Worm (Caenorhabditis elegans): ENCODE measurements around the gene F09A5.3.

Gene F09A5.3

DNA sequence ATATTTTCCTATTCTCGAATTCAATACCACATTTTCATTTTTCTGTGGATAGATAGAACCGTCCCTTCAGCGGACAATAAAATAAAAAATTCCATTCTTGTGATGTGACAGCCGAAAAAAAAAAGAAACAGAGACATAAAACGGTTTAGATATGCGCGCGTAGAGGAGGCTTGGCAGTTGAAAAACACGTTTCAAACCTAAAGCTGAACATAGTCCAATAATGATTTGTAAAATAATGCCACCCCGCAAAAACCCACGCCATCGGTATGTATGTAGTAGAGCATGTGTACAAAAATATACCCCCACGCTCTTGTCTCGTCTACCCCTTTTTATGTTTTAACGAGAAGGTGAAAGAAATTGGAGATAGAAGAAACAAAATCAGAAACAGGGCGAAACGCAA, 32.7 kb upstream of the F09A5.3 start (continued):
- TF ChIP-seq cebp-2 (GFP tag; IDR thresholded peaks at IDR 0.05) (0 out of 2 replicates have a peak, but pooled peaks have one; percentile 34), B0336.3 (GFP tag; IDR thresholded peaks at IDR 0.05) (peak; percentile 35; the same call in 1 of the 2 replicates), Y53G8AR.9 (GFP tag; conservative IDR thresholded peaks at IDR 0.05) (peak; percentile 79; the same call in 1 of the 2 replicates), nhr-120 (GFP tag; IDR thresholded peaks at IDR 0.05) (no peak), chd-7 (tag; optimal IDR thresholded peaks at IDR 0.05) (peak; percentile 66), hmg-1.2 (GFP tag; IDR thresholded peaks at IDR 0.05) (peak; percentile 21; the same call in 1 of the 2 replicates), nfya-2 (GFP tag; IDR thresholded peaks at IDR 0.05) (no peak), lin-26 (GFP tag; IDR thresholded peaks at IDR 0.05) (peak; percentile 57; the same call in 1 of the 2 replicates), Y56A3A.18 (GFP tag; IDR thresholded peaks at IDR 0.05) (peak; percentile 73; the same call in 1 of the 2 replicates), ama-1 (optimal IDR thresholded peaks at IDR 0.05) (peak; percentile 76), ama-1 (GFP tag; optimal IDR thresholded peaks at IDR 0.05) (no peak)

DNA sequence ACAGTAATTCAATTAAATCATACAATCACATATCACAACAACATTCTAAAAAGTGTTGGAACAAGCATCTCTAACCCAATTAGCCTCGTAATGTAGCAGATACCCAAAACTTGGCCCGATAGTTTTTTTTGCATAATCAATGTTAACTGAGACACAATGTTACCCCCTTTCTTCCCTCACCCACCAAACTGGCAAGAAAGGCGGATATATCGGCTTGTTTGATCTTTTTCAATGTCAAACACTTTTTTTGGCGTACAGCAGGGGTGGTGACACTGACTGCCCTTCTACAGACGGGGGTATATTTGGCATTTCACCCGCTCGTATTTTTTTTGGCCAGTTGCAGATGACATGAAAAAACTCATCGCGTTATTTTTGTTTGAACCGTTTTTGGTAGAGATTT, 31.4 kb upstream of the F09A5.3 start:
- TF ChIP-seq hsf-1 (GFP tag; IDR thresholded peaks at IDR 0.05): no peak
- TF ChIP-seq tbp1 (GFP tag; optimal IDR thresholded peaks at IDR 0.05): no peak
- no peak for TF ChIP-seq cebp-1 (GFP tag; IDR thresholded peaks at IDR 0.05)
- no peak for TF ChIP-seq cebp-1 (tag; optimal IDR thresholded peaks at IDR 0.05)
- no peak for TF ChIP-seq ztf-28 (GFP tag; IDR thresholded peaks at IDR 0.05)
- TF ChIP-seq ztf-18 (tag; optimal IDR thresholded peaks at IDR 0.05): no peak
- TF ChIP-seq egrh-3 (GFP tag; IDR thresholded peaks at IDR 0.05): no peak
- TF ChIP-seq F23B12.7 (tag; optimal IDR thresholded peaks at IDR 0.05; ENCODE audit: insufficient read depth): no peak
- no peak for TF ChIP-seq attf-3 (GFP tag; conservative IDR thresholded peaks at IDR 0.05)
- TF ChIP-seq hlh-12 (tag; optimal IDR thresholded peaks at IDR 0.05): no peak

DNA sequence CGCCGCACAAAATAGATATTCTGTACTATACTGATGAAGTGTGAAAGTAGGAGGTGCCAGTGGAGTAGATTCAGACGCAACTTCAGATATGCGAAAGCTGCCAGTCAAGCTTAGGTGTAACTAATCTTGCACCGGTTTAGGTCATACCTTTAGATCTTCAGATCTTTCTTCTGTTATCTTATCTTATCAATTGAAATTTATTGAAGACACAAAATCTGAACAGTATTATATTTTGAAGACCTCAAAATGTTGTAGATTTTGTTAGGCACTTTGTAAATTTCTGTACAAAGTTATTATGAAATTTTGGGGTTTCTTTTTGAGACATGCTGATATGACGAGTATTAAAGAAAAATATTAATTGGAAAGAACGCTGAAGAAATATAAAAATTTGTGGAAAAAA, 28.7 kb upstream of the F09A5.3 start:
- TF ChIP-seq pha-4 (tag; optimal IDR thresholded peaks at IDR 0.05) (no peak), somi-1 (GFP tag; optimal IDR thresholded peaks at IDR 0.05) (no peak), T26A5.8 (tag; optimal IDR thresholded peaks at IDR 0.05) (no peak), Y67H2A.10 (GFP tag; conservative IDR thresholded peaks at IDR 0.05) (no peak), ztf-26 (tag; optimal IDR thresholded peaks at IDR 0.05) (no peak), ceh-58 (GFP tag; IDR thresholded peaks at IDR 0.05) (no peak), lin-26 (GFP tag; IDR thresholded peaks at IDR 0.05) (no peak), T07F8.4 (tag; optimal IDR thresholded peaks at IDR 0.05) (no peak), ZK185.1 (tag; optimal IDR thresholded peaks at IDR 0.05; ENCODE audit: poor library complexity, severe bottlenecking) (no peak), F49E8.2 (tag; optimal IDR thresholded peaks at IDR 0.05; ENCODE audit: insufficient read depth) (no peak), cebp-1 (GFP tag; IDR thresholded peaks at IDR 0.05) (no peak), cebp-1 (tag; optimal IDR thresholded peaks at IDR 0.05) (no peak), fkh-3 (tag; optimal IDR thresholded peaks at IDR 0.05) (no peak), F52B5.7 (tag; optimal IDR thresholded peaks at IDR 0.05) (no peak), F22D6.2 (tag; optimal IDR thresholded peaks at IDR 0.05) (no peak)

DNA sequence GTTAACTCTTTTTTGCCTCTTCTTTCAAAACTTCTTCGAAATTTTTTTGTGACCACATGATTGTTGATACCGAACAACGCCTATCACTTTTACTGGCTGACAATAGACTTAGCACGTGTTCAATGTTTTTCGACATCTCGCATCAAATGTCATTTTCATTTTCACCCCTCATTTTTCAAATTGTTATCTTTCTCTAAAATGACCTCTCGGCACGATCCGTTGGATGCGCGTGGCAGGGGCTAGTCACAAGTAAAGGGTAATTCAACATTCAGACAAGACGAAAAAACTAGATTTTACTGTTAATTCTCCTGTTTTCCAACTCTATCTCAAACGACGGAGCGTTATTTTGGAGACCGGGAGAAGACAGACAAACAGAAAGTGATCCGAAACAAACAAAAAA, 27.9 kb upstream of the F09A5.3 start, which contains the start of gene F17H10.2:
F17H10.2 (plus strand) TSS at position 316 of the 400 bp plus-strand sequence.
- TF ChIP-seq chd-7 (tag; optimal IDR thresholded peaks at IDR 0.05): peak; percentile 29
- TF ChIP-seq K11D2.4 (GFP tag; IDR thresholded peaks at IDR 0.05): peak; percentile 24; the same call in 1 of the 2 replicates
- TF ChIP-seq somi-1 (GFP tag; optimal IDR thresholded peaks at IDR 0.05): peak; percentile 59
- TF ChIP-seq lin-26 (GFP tag; IDR thresholded peaks at IDR 0.05): 0 out of 2 replicates have a peak, but pooled peaks have one; percentile 47
- no peak for TF ChIP-seq hrde-1 (tag; optimal IDR thresholded peaks at IDR 0.05; ENCODE audit: borderline replicate concordance)
- no peak for TF ChIP-seq cebp-1 (GFP tag; IDR thresholded peaks at IDR 0.05)
- peak; percentile 27 for TF ChIP-seq cebp-1 (tag; optimal IDR thresholded peaks at IDR 0.05)
- peak; percentile 20 for TF ChIP-seq lin-40 (tag; optimal IDR thresholded peaks at IDR 0.05)
- TF ChIP-seq C17E4.6 (GFP tag; IDR thresholded peaks at IDR 0.05): no peak
